Fruit fly (Drosophila melanogaster) whole organism, embryonic: Measurements from ENCODE around the gene Vha100-2.
A peak's percentile ranks its signal among the peaks of the same experiment; 100 is the strongest.

Experiments
- ATbp ChIP-seq: fragments of 200-800 bp; sonication (Bioruptor generic); optimal IDR thresholded peaks from 2 replicates; lab custom pipeline; 2017; ENCODE audit warnings: missing biosample characterization, mild to moderate bottlenecking, missing genetic modification characterization, missing genetic modification reagents
- Adf1 ChIP-seq: fragments of 200-800 bp; sonication (Bioruptor generic); IDR thresholded peaks from 2 replicates; pipeline ENCODE4 v1.3.6; 2022; ENCODE audit warnings: missing biosample characterization, missing genetic modification characterization
- Antp ChIP-seq: fragments of 200-800 bp; sonication (Bioruptor generic); optimal IDR thresholded peaks from 3 replicates; lab custom pipeline; 2016; ENCODE audit warnings: missing biosample characterization, missing genetic modification characterization
- Blimp-1 ChIP-seq: fragments of 200-800 bp; sonication (Bioruptor generic); optimal IDR thresholded peaks from 3 replicates; lab custom pipeline; 2018; ENCODE audit warnings: missing biosample characterization, missing genetic modification characterization, mild to moderate bottlenecking, moderate library complexity, missing genetic modification reagents
- CG10543 ChIP-seq: fragments of 200-800 bp; sonication (Bioruptor generic); optimal IDR thresholded peaks from 3 replicates; lab custom pipeline; 2017; ENCODE audit warnings: missing biosample characterization, mild to moderate bottlenecking, missing genetic modification characterization, moderate library complexity
- CG13894 ChIP-seq: fragments of 200-800 bp; sonication (Bioruptor generic); optimal IDR thresholded peaks from 3 replicates; lab custom pipeline; 2018; ENCODE audit warnings: missing biosample characterization, mild to moderate bottlenecking, missing genetic modification characterization, moderate library complexity
- CG14860 ChIP-seq: fragments of 200-800 bp; sonication (Bioruptor generic); IDR thresholded peaks from 3 replicates; pipeline ENCODE4 v1.3.6; 2022; ENCODE audit warnings: missing biosample characterization, missing genetic modification characterization; ENCODE audit not compliant: partially characterized antibody
- CG15073 ChIP-seq: fragments of 200-800 bp; sonication (Bioruptor generic); optimal IDR thresholded peaks from 2 replicates; lab custom pipeline; 2016; ENCODE audit warnings: missing biosample characterization, missing genetic modification characterization
- CG15514 ChIP-seq: fragments of 200-800 bp; sonication (Bioruptor generic); optimal IDR thresholded peaks from 3 replicates; lab custom pipeline; 2017; ENCODE audit warnings: missing biosample characterization, missing genetic modification characterization, mild to moderate bottlenecking, moderate library complexity, missing genetic modification reagents
- CG16813 ChIP-seq: fragments of 200-800 bp; sonication (Bioruptor generic); IDR thresholded peaks from 3 replicates; pipeline ENCODE4 v1.3.6; 2022; ENCODE audit warnings: missing biosample characterization, missing genetic modification characterization; ENCODE audit not compliant: partially characterized antibody
- CG17328 ChIP-seq: fragments of 200-800 bp; sonication (Bioruptor generic); IDR thresholded peaks from 2 replicates; pipeline ENCODE4 v1.3.6; 2022; ENCODE audit warnings: missing biosample characterization, missing genetic modification characterization
- CG17912 ChIP-seq: fragments of 200-800 bp; sonication (Bioruptor generic); optimal IDR thresholded peaks from 2 replicates; lab custom pipeline; 2018; ENCODE audit warnings: missing biosample characterization, mild to moderate bottlenecking, missing genetic modification characterization
- CG18262 ChIP-seq: fragments of 200-800 bp; optimal IDR thresholded peaks from 3 replicates; lab custom pipeline; 2019; ENCODE audit warnings: missing biosample characterization, mild to moderate bottlenecking, missing genetic modification characterization, moderate library complexity
- CG30403 ChIP-seq: fragments of 200-800 bp; sonication (Bioruptor generic); optimal IDR thresholded peaks from 3 replicates; lab custom pipeline; 2016; ENCODE audit warnings: missing biosample characterization, missing genetic modification characterization
- CG3407 ChIP-seq: fragments of 200-800 bp; sonication (Bioruptor generic); optimal IDR thresholded peaks from 2 replicates; lab custom pipeline; 2018; ENCODE audit warnings: missing biosample characterization, mild to moderate bottlenecking, missing genetic modification characterization
- CG34376 ChIP-seq: fragments of 200-800 bp; sonication (Bioruptor generic); optimal IDR thresholded peaks from 2 replicates; lab custom pipeline; 2018; ENCODE audit warnings: missing biosample characterization, mild to moderate bottlenecking, missing genetic modification characterization
- CG34422 ChIP-seq: fragments of 200-800 bp; sonication (Bioruptor generic); IDR thresholded peaks from 3 replicates; pipeline ENCODE4 v1.3.6; 2022; ENCODE audit warnings: missing biosample characterization, missing genetic modification characterization
- CG3847 ChIP-seq: fragments of 200-800 bp; sonication (Bioruptor generic); IDR thresholded peaks from 2 replicates; pipeline ENCODE4 v1.3.6; 2022; ENCODE audit warnings: missing biosample characterization, missing genetic modification characterization
- CG4328 ChIP-seq: fragments of 200-800 bp; sonication (Bioruptor generic); optimal IDR thresholded peaks from 3 replicates; lab custom pipeline; 2017; ENCODE audit warnings: missing biosample characterization, missing genetic modification reagents, missing genetic modification characterization
- CG6254 ChIP-seq: fragments of 200-800 bp; sonication (Bioruptor generic); optimal IDR thresholded peaks from 3 replicates; lab custom pipeline; 2017; ENCODE audit warnings: mild to moderate bottlenecking, missing biosample characterization, missing genetic modification reagents, missing genetic modification characterization
- CG6272 ChIP-seq: fragments of 200-800 bp; sonication (Bioruptor generic); IDR thresholded peaks from 2 replicates; pipeline ENCODE4 v1.3.6; 2022; ENCODE audit warnings: missing biosample characterization, missing genetic modification characterization
- CG7839 ChIP-seq: fragments of 200-800 bp; sonication (Bioruptor generic); optimal IDR thresholded peaks from 3 replicates; lab custom pipeline; 2018; ENCODE audit warnings: missing biosample characterization, mild to moderate bottlenecking, missing genetic modification characterization, moderate library complexity
- CG9876 ChIP-seq: fragments of 200-800 bp; sonication (Bioruptor generic); optimal IDR thresholded peaks from 2 replicates; lab custom pipeline; 2016; ENCODE audit warnings: missing biosample characterization, missing genetic modification characterization
- E2f2 ChIP-seq: fragments of 200-800 bp; sonication (Bioruptor generic); IDR thresholded peaks from 2 replicates; pipeline ENCODE4 v1.3.6; 2022; ENCODE audit warnings: missing biosample characterization, missing genetic modification characterization
- Hey ChIP-seq: fragments of 200-800 bp; sonication (Bioruptor generic); optimal IDR thresholded peaks from 3 replicates; lab custom pipeline; 2018; ENCODE audit warnings: missing biosample characterization, mild to moderate bottlenecking, missing genetic modification characterization
- Hmr ChIP-seq: fragments of 200-800 bp; sonication (Bioruptor generic); optimal IDR thresholded peaks from 3 replicates; lab custom pipeline; 2017; ENCODE audit warnings: mild to moderate bottlenecking, missing biosample characterization, missing genetic modification reagents, missing genetic modification characterization
- Hr3 ChIP-seq: fragments of 200-800 bp; sonication (Bioruptor generic); optimal IDR thresholded peaks from 3 replicates; lab custom pipeline; 2016; ENCODE audit warnings: missing biosample characterization, missing genetic modification characterization
- Lpt ChIP-seq: fragments of >200 bp; optimal IDR thresholded peaks from 2 replicates; lab custom pipeline; 2018; ENCODE audit warnings: missing biosample characterization, missing genetic modification characterization
- Meics ChIP-seq: fragments of 200-800 bp; sonication (Bioruptor generic); optimal IDR thresholded peaks from 2 replicates; lab custom pipeline; 2017; ENCODE audit warnings: missing biosample characterization, mild to moderate bottlenecking, missing genetic modification characterization
- NC2β ChIP-seq: fragments of 200-800 bp; sonication (Bioruptor generic); optimal IDR thresholded peaks from 2 replicates; lab custom pipeline; 2016; ENCODE audit warnings: missing biosample characterization, missing genetic modification characterization
- Poxn ChIP-seq: fragments of 200-800 bp; sonication (Bioruptor generic); IDR thresholded peaks from 2 replicates; pipeline ENCODE4 v1.3.6; 2022; ENCODE audit warnings: missing biosample characterization, missing genetic modification characterization
- Six4 ChIP-seq: fragments of 200-800 bp; sonication (Bioruptor generic); optimal IDR thresholded peaks from 2 replicates; lab custom pipeline; 2016; ENCODE audit warnings: missing biosample characterization, missing genetic modification characterization
- Sox100B ChIP-seq: fragments of 200-800 bp; sonication (Bioruptor generic); optimal IDR thresholded peaks from 3 replicates; lab custom pipeline; 2018; ENCODE audit warnings: missing biosample characterization, mild to moderate bottlenecking, missing genetic modification characterization
- Sox102F ChIP-seq: fragments of 200-800 bp; sonication (Bioruptor generic); optimal IDR thresholded peaks from 2 replicates; lab custom pipeline; 2018; ENCODE audit warnings: missing biosample characterization, mild to moderate bottlenecking, missing genetic modification characterization, moderate library complexity
- Usf ChIP-seq: fragments of 200-800 bp; sonication (Bioruptor generic); optimal IDR thresholded peaks from 2 replicates; lab custom pipeline; 2017; ENCODE audit warnings: missing genotype, missing biosample characterization, missing genetic modification characterization
- ab ChIP-seq: fragments of 200-800 bp; sonication (Bioruptor generic); optimal IDR thresholded peaks from 2 replicates; lab custom pipeline; 2016; ENCODE audit warnings: missing biosample characterization, missing genetic modification characterization
- dmrt11E ChIP-seq: fragments of 200-800 bp; sonication (Bioruptor generic); optimal IDR thresholded peaks from 3 replicates; lab custom pipeline; 2018; ENCODE audit warnings: missing biosample characterization, mild to moderate bottlenecking, missing genetic modification characterization, moderate library complexity
- dmrt99B ChIP-seq: fragments of 200-800 bp; sonication (Bioruptor generic); optimal IDR thresholded peaks from 2 replicates; lab custom pipeline; 2018; ENCODE audit warnings: missing biosample characterization, mild to moderate bottlenecking, missing genetic modification characterization, moderate library complexity
- exex ChIP-seq: fragments of 200-800 bp; sonication (Bioruptor generic); optimal IDR thresholded peaks from 4 replicates; lab custom pipeline; 2018; ENCODE audit warnings: missing biosample characterization, mild to moderate bottlenecking, missing genetic modification characterization, moderate library complexity
- gro ChIP-seq: fragments of 200-800 bp; sonication (Bioruptor generic); optimal IDR thresholded peaks from 2 replicates; lab custom pipeline; 2016; ENCODE audit warnings: missing biosample characterization, missing genetic modification characterization
- h ChIP-seq: fragments of >200 bp; optimal IDR thresholded peaks from 2 replicates; lab custom pipeline; 2017
- inv ChIP-seq: fragments of 200-800 bp; sonication (Bioruptor generic); IDR thresholded peaks from 2 replicates; pipeline ENCODE4 v1.3.6; 2022; ENCODE audit warnings: missing biosample characterization, missing genetic modification characterization; ENCODE audit not compliant: partially characterized antibody
- lilli ChIP-seq: fragments of 200-800 bp; sonication (Bioruptor generic); optimal IDR thresholded peaks from 3 replicates; lab custom pipeline; 2016; ENCODE audit warnings: missing biosample characterization, missing genetic modification characterization
- lmd ChIP-seq: fragments of 200-800 bp; sonication (Bioruptor generic); IDR thresholded peaks from 2 replicates; pipeline ENCODE4 v1.3.6; 2022; ENCODE audit warnings: missing biosample characterization, missing genetic modification characterization
- nerfin-2 ChIP-seq: fragments of 200-800 bp; sonication (Bioruptor generic); IDR thresholded peaks from 2 replicates; pipeline ENCODE4 v1.3.6; 2022; ENCODE audit warnings: missing biosample characterization, missing genetic modification characterization; ENCODE audit not compliant: partially characterized antibody
- odd ChIP-seq: fragments of 200-800 bp; sonication (Bioruptor generic); optimal IDR thresholded peaks from 2 replicates; lab custom pipeline; 2017; ENCODE audit warnings: missing biosample characterization, mild to moderate bottlenecking, missing genetic modification characterization
- psq ChIP-seq: fragments of 200-800 bp; sonication (Bioruptor generic); optimal IDR thresholded peaks from 2 replicates; lab custom pipeline; 2017; ENCODE audit warnings: missing biosample characterization, missing genetic modification characterization
- schlank ChIP-seq: fragments of 200-800 bp; sonication (Bioruptor generic); optimal IDR thresholded peaks from 2 replicates; lab custom pipeline; 2018; ENCODE audit warnings: missing biosample characterization, mild to moderate bottlenecking, missing genetic modification characterization
- sqz ChIP-seq: fragments of 200-800 bp; sonication (Bioruptor generic); optimal IDR thresholded peaks from 3 replicates; lab custom pipeline; 2018; ENCODE audit warnings: missing biosample characterization, mild to moderate bottlenecking, missing genetic modification characterization

Gene Vha100-2

DNA sequence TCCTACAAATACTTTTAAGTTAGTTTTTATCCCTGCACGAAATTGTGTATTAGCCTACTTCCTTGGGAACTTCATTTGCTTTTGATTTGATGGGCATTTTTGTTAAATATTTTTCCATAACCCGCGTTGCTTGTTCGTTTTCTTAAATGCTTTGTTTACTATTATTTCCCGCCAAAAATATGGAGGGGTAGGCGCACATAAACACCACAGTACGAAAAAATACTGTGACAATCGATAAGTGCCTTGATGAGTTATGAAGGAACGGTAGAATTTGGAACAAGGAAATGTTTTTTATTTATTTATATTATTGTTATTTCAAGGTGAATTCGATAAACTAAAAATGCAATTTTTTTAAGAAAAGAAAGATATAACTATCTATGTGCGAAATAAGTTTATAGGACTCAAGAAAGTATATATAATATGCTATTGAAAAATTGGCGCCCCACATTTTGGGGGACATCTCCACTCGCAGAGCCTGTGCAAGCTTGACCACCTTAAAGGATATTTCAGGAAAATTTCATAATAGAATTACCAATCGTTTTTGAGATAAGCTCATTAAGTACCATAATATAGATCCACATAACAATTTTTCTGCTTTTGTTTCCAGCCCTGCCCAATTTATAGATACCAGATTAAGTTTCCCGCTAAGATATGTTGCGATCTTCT lies 32.9 kb downstream of the Vha100-2 start, which contains the start of the genes WRNexo and Nup43 (continued):
- TF ChIP-seq CG14860 (no peak), Meics (GFP tag; lab: Kevin White, UChicago) (peak; percentile 42), Hr3 (GFP tag; lab: Kevin White, UChicago) (peak; percentile 49), CG10543 (GFP tag; lab: Kevin White, UChicago) (no peak), gro (GFP tag; lab: Kevin White, UChicago) (no peak), CG17328 (GFP tag; lab: Robert Waterston, UW) (no peak), CG4328 (GFP tag; lab: Kevin White, UChicago) (no peak), Six4 (peak; percentile 6), CG34376 (GFP tag; lab: Kevin White, UChicago) (no peak), E2f2 (GFP tag; lab: Robert Waterston, UW) (peak; percentile 57; the same call in 1 of the 2 replicates), nerfin-2 (GFP tag; lab: Robert Waterston, UW) (no peak), sqz (no peak), Sox102F (GFP tag; lab: Kevin White, UChicago) (no peak), Adf1 (GFP tag; lab: Robert Waterston, UW) (no peak), Hmr (GFP tag; lab: Kevin White, UChicago) (peak; percentile 35), CG30403 (peak; percentile 61), CG15073 (GFP tag; lab: Kevin White, UChicago) (no peak), CG17912 (no peak), CG3847 (GFP tag; lab: Robert Waterston, UW) (peak; percentile 57), h (lab: Kevin White, UChicago) (no peak), CG13894 (tag; lab: Kevin White, UChicago) (no peak), Lpt (GFP tag; lab: Kevin White, UChicago) (no peak), CG16813 (GFP tag; lab: Robert Waterston, UW) (no peak), CG6272 (no peak), inv (GFP tag; lab: Robert Waterston, UW) (no peak), Blimp-1 (no peak), ab (GFP tag; lab: Kevin White, UChicago) (no peak), dmrt99B (no peak), CG18262 (tag; lab: Kevin White, UChicago) (peak; percentile 35), CG9876 (GFP tag; lab: Kevin White, UChicago) (no peak), CG15514 (GFP tag; lab: Kevin White, UChicago) (peak; percentile 18), dmrt11E (tag; lab: Kevin White, UChicago) (peak; percentile 51), psq (GFP tag; lab: Kevin White, UChicago) (no peak), CG34422 (GFP tag; lab: Robert Waterston, UW) (peak; percentile 62; the same call in 2 of the 3 replicates), Sox100B (GFP tag; lab: Kevin White, UChicago) (no peak), CG7839 (tag; lab: Kevin White, UChicago) (peak; percentile 45), ATbp (GFP tag; lab: Kevin White, UChicago) (no peak), lmd (GFP tag; lab: Robert Waterston, UW) (peak; percentile 30; the same call in 1 of the 2 replicates), Usf (GFP tag; lab: Kevin White, UChicago) (no peak), exex (tag; lab: Kevin White, UChicago) (no peak), Hey (tag; lab: Kevin White, UChicago) (no peak), odd (GFP tag; lab: Kevin White, UChicago) (no peak), CG3407 (GFP tag; lab: Kevin White, UChicago) (no peak), lilli (GFP tag; lab: Kevin White, UChicago) (peak; percentile 56), schlank (tag; lab: Kevin White, UChicago) (no peak), NC2β (GFP tag; lab: Kevin White, UChicago) (peak; percentile 0), CG6254 (no peak), Poxn (GFP tag; lab: Robert Waterston, UW) (no peak), Antp (GFP tag; lab: Kevin White, UChicago) (peak; percentile 41)
